Worm (Caenorhabditis elegans) whole organism, late embryonic: Measurements from ENCODE around the gene pyr-1.

Experiments
- F13H6.1 ChIP-seq: sonication (generic microtip); optimal IDR thresholded peaks from 2 replicates; lab custom pipeline; 2016; ENCODE audit warnings: missing genetic modification characterization, missing compliant biosample characterization
- K09A11.1 ChIP-seq: sonication (generic microtip); optimal IDR thresholded peaks from 2 replicates; lab custom pipeline; 2017; ENCODE audit warnings: antibody characterized with exemption, mild to moderate bottlenecking, missing genetic modification characterization, missing compliant biosample characterization; ENCODE audit not compliant: insufficient read depth
- ahr-1 ChIP-seq: sonication (generic microtip); optimal IDR thresholded peaks from 2 replicates; lab custom pipeline; 2016; ENCODE audit warnings: missing genetic modification characterization, missing compliant biosample characterization
- ama-1 ChIP-seq: fragments of 150-350 bp; optimal IDR thresholded peaks from 2 replicates; lab custom pipeline; 2014
- ceh-14 ChIP-seq: sonication (generic microtip); optimal IDR thresholded peaks from 2 replicates; lab custom pipeline; 2016; ENCODE audit warnings: missing genotype, missing genetic modification characterization, missing compliant biosample characterization
- ceh-2 ChIP-seq: sonication (generic microtip); optimal IDR thresholded peaks from 2 replicates; lab custom pipeline; 2016; ENCODE audit warnings: missing genotype, missing genetic modification characterization, missing compliant biosample characterization
- ceh-22 ChIP-seq: sonication (generic microtip); optimal IDR thresholded peaks from 2 replicates; lab custom pipeline; 2017; ENCODE audit warnings: missing biosample characterization, missing genetic modification characterization
- ceh-24 ChIP-seq: sonication (generic microtip); optimal IDR thresholded peaks from 2 replicates; lab custom pipeline; 2016; ENCODE audit warnings: mild to moderate bottlenecking, missing genetic modification characterization, missing compliant biosample characterization
- ceh-31 ChIP-seq: sonication (generic microtip); optimal IDR thresholded peaks from 2 replicates; lab custom pipeline; 2016; ENCODE audit warnings: missing genetic modification characterization, missing compliant biosample characterization
- ceh-34 ChIP-seq: sonication (generic microtip); optimal IDR thresholded peaks from 2 replicates; lab custom pipeline; 2016; ENCODE audit warnings: mild to moderate bottlenecking, missing genetic modification characterization, missing compliant biosample characterization
- ceh-48 ChIP-seq: sonication (generic microtip); optimal IDR thresholded peaks from 2 replicates; lab custom pipeline; 2016; ENCODE audit warnings: missing genetic modification characterization, inconsistent platforms, missing compliant biosample characterization
- ceh-6 ChIP-seq: fragments of 200-800 bp; sonication (Bioruptor generic); optimal IDR thresholded peaks from 2 replicates; lab custom pipeline; 2018; ENCODE audit warnings: mild to moderate bottlenecking, missing genetic modification characterization, missing compliant biosample characterization
- ceh-9 ChIP-seq: sonication (generic microtip); optimal IDR thresholded peaks from 2 replicates; lab custom pipeline; 2016; ENCODE audit warnings: mild to moderate bottlenecking, missing genetic modification characterization, inconsistent platforms, missing compliant biosample characterization
- che-1 ChIP-seq: sonication (generic microtip); optimal IDR thresholded peaks from 2 replicates; lab custom pipeline; 2016; ENCODE audit warnings: mild to moderate bottlenecking, missing genetic modification characterization, missing compliant biosample characterization
- elt-2 ChIP-seq: sonication (generic microtip); optimal IDR thresholded peaks from 2 replicates; lab custom pipeline; 2016; ENCODE audit warnings: missing genetic modification reagents, missing genetic modification characterization, missing compliant biosample characterization
- eyg-1 ChIP-seq: sonication (generic microtip); optimal IDR thresholded peaks from 2 replicates; lab custom pipeline; 2016; ENCODE audit warnings: missing genotype, missing genetic modification characterization, missing compliant biosample characterization
- fkh-10 ChIP-seq: fragments of 150-350 bp; optimal IDR thresholded peaks from 2 replicates; lab custom pipeline; 2014; ENCODE audit warnings: missing biosample characterization, missing genetic modification reagents, missing genetic modification characterization
- hlh-15 ChIP-seq: sonication (generic microtip); optimal IDR thresholded peaks from 2 replicates; lab custom pipeline; 2016; ENCODE audit warnings: missing genetic modification characterization, missing compliant biosample characterization
- hlh-30 ChIP-seq: sonication (generic microtip); optimal IDR thresholded peaks from 2 replicates; lab custom pipeline; 2017; ENCODE audit warnings: antibody characterized with exemption, missing genetic modification characterization, missing compliant biosample characterization; ENCODE audit not compliant: insufficient read depth
- hlh-6 ChIP-seq: sonication (generic microtip); optimal IDR thresholded peaks from 2 replicates; lab custom pipeline; 2016; ENCODE audit warnings: missing genotype, missing genetic modification characterization, missing compliant biosample characterization
- lim-6 ChIP-seq: sonication (generic microtip); optimal IDR thresholded peaks from 2 replicates; lab custom pipeline; 2016; ENCODE audit warnings: missing genetic modification characterization, missing compliant biosample characterization
- lin-11 ChIP-seq: fragments of 200-800 bp; sonication (Bioruptor generic); optimal IDR thresholded peaks from 2 replicates; lab custom pipeline; 2018; ENCODE audit warnings: mild to moderate bottlenecking, missing genetic modification characterization, missing compliant biosample characterization
- madf-2 ChIP-seq: sonication (generic microtip); optimal IDR thresholded peaks from 2 replicates; lab custom pipeline; 2017; ENCODE audit warnings: missing genetic modification characterization, missing compliant biosample characterization
- nhr-11 ChIP-seq: fragments of 150-350 bp; optimal IDR thresholded peaks from 2 replicates; lab custom pipeline; 2014; ENCODE audit warnings: missing biosample characterization, missing genetic modification characterization
- odd-2 ChIP-seq: sonication (generic microtip); optimal IDR thresholded peaks from 2 replicates; lab custom pipeline; 2017; ENCODE audit warnings: antibody characterized with exemption, mild to moderate bottlenecking, missing genetic modification characterization, missing compliant biosample characterization
- pag-3 ChIP-seq: sonication (generic microtip); optimal IDR thresholded peaks from 2 replicates; lab custom pipeline; 2016; ENCODE audit warnings: missing compliant biosample characterization, missing genetic modification characterization, borderline replicate concordance
- pax-1 ChIP-seq: fragments of 150-350 bp; optimal IDR thresholded peaks from 2 replicates; lab custom pipeline; 2014; ENCODE audit warnings: missing biosample characterization, missing genetic modification characterization
- pha-4 ChIP-seq: fragments of 150-350 bp; optimal IDR thresholded peaks from 2 replicates; lab custom pipeline; 2018; ENCODE audit warnings: missing biosample characterization, missing genetic modification reagents, missing genetic modification characterization
- pqm-1 ChIP-seq: sonication (generic microtip); optimal IDR thresholded peaks from 2 replicates; lab custom pipeline; 2016; ENCODE audit warnings: missing genetic modification characterization, missing compliant biosample characterization
- pros-1 ChIP-seq: fragments of 150-350 bp; optimal IDR thresholded peaks from 2 replicates; lab custom pipeline; 2014; ENCODE audit warnings: missing biosample characterization, missing genetic modification reagents, missing genetic modification characterization
- sox-2 ChIP-seq: fragments of 200-800 bp; sonication (Bioruptor generic); IDR thresholded peaks from 2 replicates; pipeline ENCODE4 v1.3.6; 2022; ENCODE audit warnings: missing genetic modification reagents, missing genetic modification characterization, missing compliant biosample characterization
- ttx-3 ChIP-seq: sonication (generic microtip); optimal IDR thresholded peaks from 2 replicates; lab custom pipeline; 2016; ENCODE audit warnings: missing genetic modification reagents, missing genetic modification characterization, missing compliant biosample characterization
- unc-3 ChIP-seq, 2 experiments: fragments of 200-800 bp in 1 of 2; sonication (Bioruptor generic) in 1 of 2; sonication (generic microtip) in 1 of 2; conservative IDR thresholded peaks in 1 of 2; optimal IDR thresholded peaks in 1 of 2; 2 replicates each; pipeline versions ENCODE4 v1.3.6 to Lab custom; 2016 to 2022; ENCODE audit warnings: missing compliant biosample characterization in 2 of 2, missing genetic modification characterization in 2 of 2, missing genetic modification reagents in 1 of 2
- unc-42 ChIP-seq: sonication (generic microtip); optimal IDR thresholded peaks from 2 replicates; lab custom pipeline; 2016; ENCODE audit warnings: missing genotype, missing genetic modification characterization, missing compliant biosample characterization
- zip-5 ChIP-seq: sonication (generic microtip); optimal IDR thresholded peaks from 2 replicates; lab custom pipeline; 2016; ENCODE audit warnings: missing genetic modification characterization, missing compliant biosample characterization

The pyr-1 gene

ce11 chrII:8617516-8617915 lies 33.4 kb upstream of the pyr-1 start, which contains the start of gene chhy-1:
Gene chhy-1, minus strand, starts transcription at chrII:8617616.
- TF ChIP-seq che-1 (tag; lab: Kevin White, UChicago) (no peak), sox-2 (no peak), ceh-9 (tag; lab: Kevin White, UChicago) (no peak), ceh-2 (tag; lab: Kevin White, UChicago) (no peak), ceh-24 (tag; lab: Kevin White, UChicago) (no peak), pros-1 (no peak), K09A11.1 (tag; lab: Kevin White, UChicago) (no peak), lim-6 (no peak), eyg-1 (tag; lab: Kevin White, UChicago) (no peak), ceh-14 (tag; lab: Kevin White, UChicago) (no peak), ama-1 (no peak), ahr-1 (tag; lab: Kevin White, UChicago) (no peak), unc-42 (no peak), elt-2 (tag; lab: Kevin White, UChicago) (no peak), ceh-48 (no peak), ttx-3 (tag; lab: Kevin White, UChicago) (no peak), fkh-10 (GFP tag; lab: Kevin White, UChicago) (no peak)

DNA sequence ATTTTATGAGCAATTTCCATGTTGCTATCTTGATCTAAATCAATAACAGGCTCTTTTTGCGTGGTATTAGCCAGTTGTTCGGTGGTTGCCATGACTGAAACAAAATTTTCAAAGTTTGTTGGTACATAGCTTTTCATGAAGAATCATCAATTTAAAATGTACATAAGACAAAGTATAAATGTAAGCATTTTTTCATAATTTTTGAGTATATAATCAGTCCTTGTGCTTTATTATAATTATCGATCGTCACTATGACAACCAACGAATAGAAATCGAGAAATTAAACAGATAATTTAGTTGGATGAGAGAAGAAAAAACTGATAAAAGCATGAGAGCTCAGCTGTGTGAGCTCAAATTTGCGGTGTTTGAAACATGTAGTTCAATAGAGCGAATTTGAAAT lies 29.0 kb upstream of the pyr-1 start, which contains the start of gene T22C8.3:
Gene T22C8.3, minus strand, starts transcription at position 101 of the 400 bp plus-strand sequence.
- TF ChIP-seq pha-4 (tag; lab: Kevin White, UChicago): no peak
- no peak for TF ChIP-seq nhr-11 (tag; lab: Kevin White, UChicago)
- TF ChIP-seq F13H6.1: no peak
- TF ChIP-seq hlh-6 (tag; lab: Kevin White, UChicago): no peak
- no peak for TF ChIP-seq zip-5 (tag; lab: Kevin White, UChicago)
- no peak for TF ChIP-seq madf-2 (tag; lab: Kevin White, UChicago)
- no peak for TF ChIP-seq unc-3 (GFP tag; conservative IDR thresholded peaks at IDR 0.05; lab: Robert Waterston, UW)
- TF ChIP-seq unc-3 (tag; optimal IDR thresholded peaks at IDR 0.05; lab: Kevin White, UChicago): no peak
- no peak for TF ChIP-seq pag-3 (tag; lab: Kevin White, UChicago)

DNA sequence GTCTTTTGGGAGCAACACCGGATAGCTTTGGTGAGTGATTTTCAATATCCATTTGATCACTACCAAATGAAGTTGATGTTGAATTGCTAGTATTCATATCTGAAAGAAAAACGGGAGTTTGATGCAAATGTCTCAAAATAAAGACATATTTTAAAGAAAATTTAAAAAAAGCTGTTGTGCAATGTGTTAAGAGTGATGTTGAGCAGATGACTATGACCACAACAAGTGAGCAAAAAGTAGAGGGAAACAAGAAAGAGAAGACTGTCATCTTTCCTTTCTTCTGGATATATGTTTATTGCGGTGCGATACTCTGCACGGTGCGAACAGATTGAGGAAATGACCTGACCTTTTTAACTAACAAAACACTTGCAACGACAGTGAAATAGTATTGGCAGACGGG lies 27.5 kb upstream of the pyr-1 start, which contains the start of gene T22C8.4:
Gene T22C8.4, minus strand, starts transcription at position 101 of the 400 bp plus-strand sequence.
- no peak for TF ChIP-seq pax-1
- TF ChIP-seq ceh-48: no peak
- no peak for TF ChIP-seq ceh-6 (GFP tag; lab: Kevin White, UChicago)
- TF ChIP-seq ceh-14 (tag; lab: Kevin White, UChicago): no peak
- TF ChIP-seq pqm-1: no peak
- no peak for TF ChIP-seq ceh-34
- no peak for TF ChIP-seq ceh-31 (tag; lab: Kevin White, UChicago)
- TF ChIP-seq lin-11 (tag; lab: Kevin White, UChicago): no peak
- no peak for TF ChIP-seq hlh-30 (tag; lab: Kevin White, UChicago)
- no peak for TF ChIP-seq hlh-15 (tag; lab: Kevin White, UChicago)
- TF ChIP-seq fkh-10 (GFP tag; lab: Kevin White, UChicago): no peak
- no peak for TF ChIP-seq ceh-22 (tag; lab: Kevin White, UChicago)
- TF ChIP-seq, all 69 proteins: peak for 0

DNA sequence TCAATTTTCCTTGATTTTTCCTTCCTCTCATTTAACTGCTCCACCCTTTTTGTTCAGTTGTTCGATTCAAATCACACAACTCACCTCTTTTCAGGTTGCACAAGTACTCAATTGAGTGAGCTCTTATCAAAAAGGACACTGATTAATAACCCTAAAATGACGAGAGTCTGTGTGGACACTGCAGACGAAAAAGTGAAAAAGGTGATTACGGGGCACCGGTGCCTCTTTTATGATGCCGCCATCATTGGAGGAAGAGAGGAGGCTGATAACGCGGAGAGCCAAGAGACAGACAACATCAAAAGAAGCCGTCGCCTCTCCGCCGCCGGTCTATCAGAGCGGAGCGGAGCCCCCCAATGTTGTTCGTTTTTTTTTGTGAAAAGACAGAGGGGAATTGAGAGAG lies 25.7 kb upstream of the pyr-1 start, which contains the start of gene sptf-2:
Gene sptf-2, plus strand, starts transcription at position 297 of the 400 bp plus-strand sequence.
- peak; percentile 93 for TF ChIP-seq elt-2 (tag; lab: Kevin White, UChicago)
- no peak for TF ChIP-seq ceh-34

ce11 chrII:8626598-8626997 lies 24.3 kb upstream of the pyr-1 start:
- TF ChIP-seq odd-2 (tag; lab: Kevin White, UChicago) (no peak), K09A11.1 (tag; lab: Kevin White, UChicago) (no peak)
- TF ChIP-seq, all 69 proteins: peak for 0
